Fruit fly (Drosophila melanogaster): ENCODE measurements around the gene CG7275.

dm6 chr3L:15513726-15514125 is 15.0 kb downstream of the CG7275 start:
- TF ChIP-seq CG8478 (optimal IDR thresholded peaks at IDR 0.05) (no peak), CTCF (optimal IDR thresholded peaks at IDR 0.05) (no peak)
